Worm (Caenorhabditis elegans) whole organism, midembryonic: ENCODE measurements around the gene srab-18.

Source experiments
- T22C8.4 ChIP-seq: fragments of 200-800 bp; sonication (Bioruptor generic); IDR thresholded peaks from 2 replicates; pipeline ENCODE4 v1.3.6; 2022; ENCODE audit warnings: missing genetic modification characterization, missing compliant biosample characterization
- cog-1 ChIP-seq: sonication (generic microtip); optimal IDR thresholded peaks from 2 replicates; lab custom pipeline; 2016; ENCODE audit warnings: missing genetic modification characterization, missing compliant biosample characterization
- flt-1 ChIP-seq: fragments of 200-800 bp; sonication (Bioruptor generic); IDR thresholded peaks from 2 replicates; pipeline ENCODE4 v1.3.6; 2022; ENCODE audit warnings: missing genetic modification characterization, missing compliant biosample characterization
- klf-2 ChIP-seq: fragments of 200-800 bp; sonication (Bioruptor generic); conservative IDR thresholded peaks from 2 replicates; pipeline ENCODE4 v1.3.6; 2022; ENCODE audit warnings: missing genetic modification reagents, missing genetic modification characterization, missing compliant biosample characterization
- med-1 ChIP-seq: sonication (generic microtip); optimal IDR thresholded peaks from 2 replicates; lab custom pipeline; 2017; ENCODE audit warnings: missing genetic modification characterization, mild to moderate bottlenecking, missing compliant biosample characterization, antibody characterized with exemption, missing genetic modification reagents; ENCODE audit not compliant: insufficient read depth
- ref-1 ChIP-seq: fragments of 200-800 bp; sonication (Bioruptor generic); conservative IDR thresholded peaks from 2 replicates; pipeline ENCODE4 v1.3.6; 2022; ENCODE audit warnings: missing genetic modification reagents, missing genetic modification characterization, missing compliant biosample characterization
- tab-1 ChIP-seq: fragments of 200-800 bp; sonication (Bioruptor generic); IDR thresholded peaks from 2 replicates; pipeline ENCODE4 v1.3.6; 2022; ENCODE audit warnings: missing genetic modification characterization, missing compliant biosample characterization
- ztf-23 ChIP-seq: fragments of 200-800 bp; sonication (Bioruptor generic); IDR thresholded peaks from 2 replicates; pipeline ENCODE4 v1.3.6; 2022; ENCODE audit warnings: missing genetic modification reagents, missing genetic modification characterization, missing compliant biosample characterization
- ztf-29 ChIP-seq: fragments of 200-800 bp; sonication (Bioruptor generic); IDR thresholded peaks from 2 replicates; pipeline ENCODE4 v1.3.6; 2022; ENCODE audit warnings: missing genetic modification reagents, missing genetic modification characterization, missing compliant biosample characterization

Gene srab-18

ce11 chrV:9901119-9901518 lies 29.9 kb upstream of the srab-18 start:
- TF ChIP-seq ref-1 (GFP tag; lab: Robert Waterston, UW) (no peak), flt-1 (GFP tag; lab: Robert Waterston, UW) (no peak), klf-2 (no peak), cog-1 (tag; lab: Kevin White, UChicago) (no peak), ztf-29 (GFP tag; lab: Robert Waterston, UW) (no peak), tab-1 (GFP tag; lab: Robert Waterston, UW) (no peak), med-1 (GFP tag; lab: Kevin White, UChicago) (no peak), ztf-23 (GFP tag; lab: Robert Waterston, UW) (no peak), T22C8.4 (GFP tag; lab: Robert Waterston, UW) (no peak)

- no peak for TF ChIP-seq med-1 (GFP tag; lab: Kevin White, UChicago)
- no peak for TF ChIP-seq T22C8.4 (GFP tag; lab: Robert Waterston, UW)
- TF ChIP-seq ztf-23 (GFP tag; lab: Robert Waterston, UW): no peak
- no peak for TF ChIP-seq ref-1 (GFP tag; lab: Robert Waterston, UW)
- no peak for TF ChIP-seq klf-2
- TF ChIP-seq tab-1 (GFP tag; lab: Robert Waterston, UW): no peak
- no peak for TF ChIP-seq cog-1 (tag; lab: Kevin White, UChicago)
- no peak for TF ChIP-seq ztf-29 (GFP tag; lab: Robert Waterston, UW)
- TF ChIP-seq flt-1 (GFP tag; lab: Robert Waterston, UW): no peak
These were observed 28.0 kb upstream of the srab-18 start, which contains the start of gene egl-47 for ce11 chrV:9899278-9899677. TSS of gene egl-47 (plus strand) at chrV:9899578.

- TF ChIP-seq ref-1 (GFP tag; lab: Robert Waterston, UW): no peak
- no peak for TF ChIP-seq cog-1 (tag; lab: Kevin White, UChicago)
- no peak for TF ChIP-seq ztf-29 (GFP tag; lab: Robert Waterston, UW)
- TF ChIP-seq ztf-23 (GFP tag; lab: Robert Waterston, UW): no peak
These were observed 18.4 kb upstream of the srab-18 start, which contains the start of gene fshr-1 for ce11 chrV:9889629-9890028. TSS of gene fshr-1 (plus strand) at chrV:9889837.

- no peak for TF ChIP-seq klf-2
- no peak for TF ChIP-seq med-1 (GFP tag; lab: Kevin White, UChicago)
- TF ChIP-seq flt-1 (GFP tag; lab: Robert Waterston, UW): no peak
- no peak for TF ChIP-seq T22C8.4 (GFP tag; lab: Robert Waterston, UW)
- TF ChIP-seq cog-1 (tag; lab: Kevin White, UChicago): no peak
- no peak for TF ChIP-seq ztf-23 (GFP tag; lab: Robert Waterston, UW)
- no peak for TF ChIP-seq ref-1 (GFP tag; lab: Robert Waterston, UW)
- no peak for TF ChIP-seq tab-1 (GFP tag; lab: Robert Waterston, UW)
- TF ChIP-seq ztf-29 (GFP tag; lab: Robert Waterston, UW): no peak
These were observed 14.8 kb upstream of the srab-18 start, which contains the start of gene clp-9 for ce11 chrV:9885918-9886488. TSS of gene clp-9 (minus strand) at chrV:9885968.

ce11 chrV:9879867-9880266 lies 8.6 kb upstream of the srab-18 start, which contains the start of gene sdz-31:
TSS of gene sdz-31 (plus strand) at chrV:9880167.
- no peak for TF ChIP-seq T22C8.4 (GFP tag; lab: Robert Waterston, UW)
- no peak for TF ChIP-seq cog-1 (tag; lab: Kevin White, UChicago)
- no peak for TF ChIP-seq ztf-29 (GFP tag; lab: Robert Waterston, UW)
- TF ChIP-seq klf-2: no peak
- no peak for TF ChIP-seq tab-1 (GFP tag; lab: Robert Waterston, UW)
- TF ChIP-seq flt-1 (GFP tag; lab: Robert Waterston, UW): no peak

ce11 chrV:9879404-9879803 lies 8.2 kb upstream of the srab-18 start, which contains the start of gene srab-26:
TSS of gene srab-26 (minus strand) at chrV:9879504.
- no peak for TF ChIP-seq T22C8.4 (GFP tag; lab: Robert Waterston, UW)
- TF ChIP-seq klf-2: no peak
- no peak for TF ChIP-seq cog-1 (tag; lab: Kevin White, UChicago)
- TF ChIP-seq tab-1 (GFP tag; lab: Robert Waterston, UW): no peak
- TF ChIP-seq ztf-23 (GFP tag; lab: Robert Waterston, UW): no peak
- TF ChIP-seq flt-1 (GFP tag; lab: Robert Waterston, UW): no peak
- no peak for TF ChIP-seq med-1 (GFP tag; lab: Kevin White, UChicago)
- TF ChIP-seq ref-1 (GFP tag; lab: Robert Waterston, UW): no peak
- TF ChIP-seq ztf-29 (GFP tag; lab: Robert Waterston, UW): no peak

- TF ChIP-seq med-1 (GFP tag; lab: Kevin White, UChicago) (no peak), ztf-23 (GFP tag; lab: Robert Waterston, UW) (no peak), T22C8.4 (GFP tag; lab: Robert Waterston, UW) (no peak), ztf-29 (GFP tag; lab: Robert Waterston, UW) (no peak), klf-2 (no peak), flt-1 (GFP tag; lab: Robert Waterston, UW) (no peak), ref-1 (GFP tag; lab: Robert Waterston, UW) (no peak), cog-1 (tag; lab: Kevin White, UChicago) (no peak), tab-1 (GFP tag; lab: Robert Waterston, UW) (no peak)
These were observed 2.9 kb downstream of the srab-18 start, which contains the start of gene srab-17 for ce11 chrV:9868311-9868710. TSS of gene srab-17 (minus strand) at chrV:9868411.

ce11 chrV:9860337-9860736 lies 10.9 kb downstream of the srab-18 start:
- TF ChIP-seq tab-1 (GFP tag; lab: Robert Waterston, UW) (no peak), ztf-23 (GFP tag; lab: Robert Waterston, UW) (no peak), flt-1 (GFP tag; lab: Robert Waterston, UW) (no peak), med-1 (GFP tag; lab: Kevin White, UChicago) (no peak), ref-1 (GFP tag; lab: Robert Waterston, UW) (no peak), ztf-29 (GFP tag; lab: Robert Waterston, UW) (no peak), klf-2 (no peak), T22C8.4 (GFP tag; lab: Robert Waterston, UW) (no peak), cog-1 (tag; lab: Kevin White, UChicago) (no peak)

ce11 chrV:9859863-9860262 lies 11.4 kb downstream of the srab-18 start, which contains the start of gene lsy-12:
TSS of gene lsy-12 (minus strand) at chrV:9859963.
- TF ChIP-seq T22C8.4 (GFP tag; lab: Robert Waterston, UW) (no peak), ztf-23 (GFP tag; lab: Robert Waterston, UW) (no peak), tab-1 (GFP tag; lab: Robert Waterston, UW) (no peak), flt-1 (GFP tag; lab: Robert Waterston, UW) (no peak), klf-2 (no peak), ref-1 (GFP tag; lab: Robert Waterston, UW) (no peak), med-1 (GFP tag; lab: Kevin White, UChicago) (no peak), cog-1 (tag; lab: Kevin White, UChicago) (no peak), ztf-29 (GFP tag; lab: Robert Waterston, UW) (no peak)
